Fruit fly (Drosophila melanogaster) whole organism: Measurements from ENCODE around the gene PRL-1.

Experiments
- CG8478 ChIP-seq: fragments of >200 bp; optimal IDR thresholded peaks from 2 replicates; lab custom pipeline; 2018; ENCODE audit warnings: inconsistent platforms
- Dll ChIP-seq: fragments of >200 bp; optimal IDR thresholded peaks from 2 replicates; lab custom pipeline; 2017
- psq ChIP-seq: fragments of >200 bp; optimal IDR thresholded peaks from 2 replicates; lab custom pipeline; 2017

DNA sequence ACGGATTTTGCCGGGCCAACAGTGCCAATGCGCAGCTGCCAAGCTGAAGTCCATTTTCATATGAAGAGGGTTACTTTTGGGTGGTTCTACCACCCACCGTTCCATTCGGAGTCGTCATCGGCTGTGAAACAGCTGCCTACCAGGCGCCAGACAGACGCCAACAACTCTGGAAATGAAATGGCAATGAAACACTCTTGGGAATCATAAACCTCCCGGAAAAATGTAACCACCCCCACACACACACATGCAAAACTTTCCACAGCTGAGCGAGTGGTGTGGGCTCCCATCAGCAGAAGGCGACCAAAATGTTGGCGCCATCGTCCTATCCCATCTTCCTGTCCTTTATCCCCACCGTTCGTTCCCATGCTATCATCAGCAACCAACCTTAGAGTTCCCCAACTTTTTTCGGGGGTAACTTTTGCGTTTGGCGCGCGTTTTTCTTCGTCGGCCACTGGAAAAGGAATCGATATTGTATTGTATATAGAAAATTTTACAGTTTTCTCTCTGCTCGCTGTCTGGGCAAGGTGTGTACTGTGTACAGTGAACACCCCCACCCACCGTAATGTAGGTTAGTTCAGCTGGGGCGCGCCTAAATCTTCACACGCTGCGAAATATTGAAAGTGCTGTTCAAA lies 17.9 kb upstream of the PRL-1 start:
- TF ChIP-seq Dll (lab: Kevin White, UChicago): no peak
- TF ChIP-seq psq: no peak
- TF ChIP-seq CG8478 (lab: Kevin White, UChicago): no peak
